Fruit fly (Drosophila melanogaster): ENCODE results near the gene CG34007.
"Not testable (repeated sequence)": the region's sequence is repeated elsewhere in the genome, so short reads cannot be mapped to it uniquely, and the experiment has no call there.

Gene CG34007

dm6 chr2L:20494423-20495052, at the start of gene CG34007:
Gene CG34007, plus strand, starts transcription at chr2L:20495030.
- TF ChIP-seq CTCF (optimal IDR thresholded peaks at IDR 0.05) (peak; percentile 12 to 52), CG8478 (optimal IDR thresholded peaks at IDR 0.05) (no peak)

DNA sequence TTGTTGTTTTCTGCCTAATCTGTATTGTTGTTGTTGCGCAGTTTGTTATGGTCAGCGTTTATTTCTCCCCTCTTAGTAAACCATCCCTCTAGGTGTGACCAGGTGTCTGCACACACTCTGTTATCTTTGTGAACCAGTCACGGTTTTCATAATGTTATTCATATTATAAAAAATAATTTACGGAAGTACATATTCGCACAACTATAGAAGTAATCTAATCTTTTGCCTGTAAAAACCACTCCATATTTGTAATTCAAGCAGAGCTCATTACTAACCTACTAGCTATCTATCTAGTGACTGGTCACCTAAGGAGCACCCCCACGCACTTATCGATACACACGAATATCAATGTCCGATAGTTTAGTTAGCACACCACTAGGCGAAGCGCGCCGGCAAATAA, 45.0 kb upstream of the CG34007 start, which contains the start of the genes CG31683 and CG31687:
Gene CG31683, minus strand, starts transcription at position 101 of the 400 bp plus-strand sequence.
Gene CG31687, plus strand, starts transcription at position 362 of the 400 bp plus-strand sequence.
- not testable (repeated sequence) for TF ChIP-seq CG8478, CTCF (optimal IDR thresholded peaks at IDR 0.05)

DNA sequence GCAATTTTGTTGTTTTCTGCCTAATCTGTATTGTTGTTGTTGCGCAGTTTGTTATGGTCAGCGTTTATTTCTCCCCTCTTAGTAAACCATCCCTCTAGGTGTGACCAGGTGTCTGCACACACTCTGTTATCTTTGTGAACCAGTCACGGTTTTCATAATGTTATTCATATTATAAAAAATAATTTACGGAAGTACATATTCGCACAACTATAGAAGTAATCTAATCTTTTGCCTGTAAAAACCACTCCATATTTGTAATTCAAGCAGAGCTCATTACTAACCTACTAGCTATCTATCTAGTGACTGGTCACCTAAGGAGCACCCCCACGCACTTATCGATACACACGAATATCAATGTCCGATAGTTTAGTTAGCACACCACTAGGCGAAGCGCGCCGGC, 35.9 kb upstream of the CG34007 start, which contains the start of the genes CG18858 and Cdc23:
Gene CG18858, minus strand, starts transcription at position 101 of the 400 bp plus-strand sequence.
Gene Cdc23, plus strand, starts transcription at position 368 of the 400 bp plus-strand sequence.
- not testable (repeated sequence) for TF ChIP-seq CG8478, CTCF (optimal IDR thresholded peaks at IDR 0.05)

- TF ChIP-seq CTCF (optimal IDR thresholded peaks at IDR 0.05) (no peak), CG8478 (optimal IDR thresholded peaks at IDR 0.05) (no peak)
Measured at dm6 chr2L:20463316-20463856, 31.4 kb upstream of the CG34007 start, which contains the start of gene CG2493. Gene CG2493, minus strand, starts transcription at chr2L:20463444.

dm6 chr2L:20464385-20464784, 30.4 kb upstream of the CG34007 start:
- no peak for TF ChIP-seq CG8478 (optimal IDR thresholded peaks at IDR 0.05)
- TF ChIP-seq CTCF (optimal IDR thresholded peaks at IDR 0.05): peak; percentile 73 to 90

dm6 chr2L:20473285-20473684, 21.5 kb upstream of the CG34007 start, which contains the start of gene CG43233:
Gene CG43233, minus strand, starts transcription at chr2L:20473385.
- TF ChIP-seq CTCF (optimal IDR thresholded peaks at IDR 0.05): no peak
- no peak for TF ChIP-seq CG8478 (optimal IDR thresholded peaks at IDR 0.05)

DNA sequence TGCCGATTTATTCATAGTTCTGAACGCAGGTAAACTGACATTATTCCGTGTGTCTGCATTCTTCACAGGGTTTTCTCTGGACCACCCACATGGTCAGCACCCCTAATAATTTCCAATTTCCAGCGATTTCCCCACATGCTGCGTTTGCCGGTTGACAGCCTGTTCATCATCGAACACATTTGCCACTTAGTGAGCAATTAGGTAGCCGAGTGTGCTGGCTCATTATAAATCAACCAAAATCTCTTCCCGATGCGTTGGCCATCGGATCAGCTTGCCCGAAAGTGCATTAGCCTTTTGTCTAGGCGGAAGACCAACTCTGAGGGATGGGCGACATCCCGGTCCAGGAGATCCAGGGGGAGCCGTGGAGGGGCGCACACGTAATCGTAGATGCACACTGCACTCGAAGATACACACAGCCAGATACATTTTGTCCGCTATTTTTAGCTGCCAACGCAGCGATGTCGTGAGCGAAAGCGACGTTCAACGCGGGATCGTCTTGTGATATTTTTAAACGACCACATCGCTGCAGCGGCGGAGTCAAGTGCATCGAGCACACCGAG, 18.0 kb upstream of the CG34007 start:
- no peak for TF ChIP-seq CTCF (optimal IDR thresholded peaks at IDR 0.05)
- TF ChIP-seq CG8478 (optimal IDR thresholded peaks at IDR 0.05): no peak

DNA sequence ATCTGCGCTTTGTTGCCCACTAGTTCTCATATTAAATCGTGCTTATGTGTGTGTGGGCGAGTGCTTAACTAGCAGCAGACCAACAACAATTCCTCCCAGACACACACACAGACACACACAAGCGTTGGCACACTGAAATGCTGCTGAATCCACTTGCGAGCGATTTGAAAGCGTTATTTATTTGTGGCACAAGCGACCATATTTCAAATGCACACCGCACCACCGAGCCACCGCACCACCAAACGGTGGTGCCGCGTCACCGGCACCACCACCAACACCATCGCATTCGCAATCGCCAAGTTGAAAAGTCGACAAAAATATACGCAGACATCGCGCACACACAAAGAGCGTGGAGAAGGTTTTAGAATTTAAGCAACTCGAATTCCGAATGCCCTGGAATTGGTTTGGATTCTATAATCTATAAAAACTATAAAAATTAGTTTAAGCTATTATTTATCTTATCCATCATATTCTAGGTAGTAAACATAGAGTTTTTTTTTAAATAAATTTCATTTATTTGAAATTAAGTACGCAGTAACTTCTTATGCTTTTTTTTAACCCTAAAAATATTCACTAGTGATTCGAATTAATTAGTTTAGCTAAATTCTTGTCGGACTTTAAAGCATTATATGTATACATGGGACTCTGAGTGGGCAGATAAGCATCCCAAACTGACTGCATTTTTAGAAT, 16.1 kb upstream of the CG34007 start:
- TF ChIP-seq CTCF (optimal IDR thresholded peaks at IDR 0.05) (no peak), CG8478 (optimal IDR thresholded peaks at IDR 0.05) (no peak)

- TF ChIP-seq CTCF (optimal IDR thresholded peaks at IDR 0.05): no peak
- TF ChIP-seq CG8478 (optimal IDR thresholded peaks at IDR 0.05): no peak
Measured at dm6 chr2L:20479694-20480093, 15.1 kb upstream of the CG34007 start.

DNA sequence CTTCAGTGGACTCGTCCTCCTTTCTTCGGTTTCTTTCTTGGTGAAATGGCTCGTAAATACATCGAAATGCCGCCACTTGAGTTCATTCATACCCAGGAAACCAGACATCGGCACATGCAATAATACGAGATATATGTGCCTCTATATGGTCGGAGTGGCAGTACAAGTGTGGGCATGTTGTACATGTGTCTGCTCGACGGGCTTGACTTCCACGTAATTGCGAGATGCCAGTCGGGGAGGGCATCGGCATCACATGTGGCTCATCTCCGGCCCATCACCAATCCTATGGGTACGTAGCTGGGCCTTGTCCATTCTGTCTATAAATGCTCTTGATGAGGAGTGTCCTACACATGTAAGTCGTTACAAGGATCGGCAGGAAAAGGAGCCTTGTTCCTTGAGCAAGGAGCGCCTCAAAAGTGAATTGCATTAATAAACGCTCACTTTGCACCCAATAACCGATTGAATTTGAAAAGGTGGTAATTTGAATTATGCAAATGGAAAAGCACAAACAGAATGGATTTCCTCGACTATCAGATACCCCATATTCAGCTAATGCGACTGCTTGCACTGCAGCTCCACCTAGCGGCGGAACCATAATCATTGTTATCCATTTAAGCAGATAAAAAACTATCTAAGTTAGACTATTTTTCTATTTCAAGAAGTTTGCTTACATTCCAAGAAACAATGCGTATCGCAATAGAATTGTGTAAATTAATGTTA, 13.5 kb upstream of the CG34007 start:
- peak; percentile 67 to 77 for TF ChIP-seq CTCF (optimal IDR thresholded peaks at IDR 0.05)
- TF ChIP-seq CG8478 (optimal IDR thresholded peaks at IDR 0.05): no peak

DNA sequence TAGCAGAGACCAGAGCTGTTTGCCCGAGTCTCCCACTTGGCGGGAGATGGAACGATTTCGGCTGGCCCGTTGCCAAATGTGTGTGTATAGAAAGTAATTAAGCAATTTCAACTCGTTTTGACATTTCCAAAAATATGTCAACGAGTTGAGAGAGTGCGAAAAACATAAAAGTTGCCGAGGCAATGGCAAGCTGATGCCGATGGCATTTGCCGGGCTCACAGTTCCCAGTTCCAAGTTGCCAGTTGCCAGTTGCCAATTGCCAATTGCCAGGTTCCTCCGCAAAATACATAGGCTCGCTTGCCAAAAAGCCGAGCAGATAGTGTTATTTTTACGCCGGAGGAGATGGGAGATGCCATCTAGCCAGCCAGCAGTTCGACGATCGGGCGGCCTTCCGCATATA, 11.2 kb upstream of the CG34007 start:
- TF ChIP-seq CG8478 (optimal IDR thresholded peaks at IDR 0.05) (no peak), CTCF (optimal IDR thresholded peaks at IDR 0.05) (no peak)

- TF ChIP-seq CTCF (optimal IDR thresholded peaks at IDR 0.05) (no peak), CG8478 (optimal IDR thresholded peaks at IDR 0.05) (no peak)
Measured at dm6 chr2L:20486050-20486751, 8.6 kb upstream of the CG34007 start.

- no peak for TF ChIP-seq CG8478 (optimal IDR thresholded peaks at IDR 0.05)
- no peak for TF ChIP-seq CTCF (optimal IDR thresholded peaks at IDR 0.05)
Measured at dm6 chr2L:20486752-20487141, 8.1 kb upstream of the CG34007 start.

dm6 chr2L:20487723-20488122, 7.1 kb upstream of the CG34007 start:
- TF ChIP-seq CTCF (optimal IDR thresholded peaks at IDR 0.05) (no peak), CG8478 (optimal IDR thresholded peaks at IDR 0.05) (no peak)

Measured in S2 (cell line).